Fruit fly (Drosophila melanogaster) whole organism: ENCODE results near the gene CG16978.

Source experiments
- CG8478 ChIP-seq: fragments of >200 bp; optimal IDR thresholded peaks from 2 replicates; lab custom pipeline; 2018; ENCODE audit warnings: inconsistent platforms
- Dll ChIP-seq: fragments of >200 bp; optimal IDR thresholded peaks from 2 replicates; lab custom pipeline; 2017
- EcR ChIP-seq, 2 experiments: fragments of >200 bp; optimal IDR thresholded peaks; 2 replicates each; lab custom pipeline; 2017; ENCODE audit warnings: missing biosample characterization in 2 of 2, missing genetic modification characterization in 2 of 2, missing genetic modification reagents in 2 of 2
- pan ChIP-seq: fragments of >200 bp; optimal IDR thresholded peaks from 2 replicates; lab custom pipeline; 2017
- psq ChIP-seq: fragments of >200 bp; optimal IDR thresholded peaks from 2 replicates; lab custom pipeline; 2017
- usp ChIP-seq: fragments of >200 bp; optimal IDR thresholded peaks from 2 replicates; lab custom pipeline; 2017; ENCODE audit warnings: missing biosample characterization, missing genetic modification characterization, mixed read lengths

CG16978 gene

dm6 chr2L:13119034-13119433 is 24.4 kb downstream of the CG16978 start, which contains the start of the genes CG44198 and CG43050:
Gene CG44198, minus strand, starts transcription at chr2L:13119134.
Gene CG43050, plus strand, starts transcription at chr2L:13119294.
- TF ChIP-seq CG8478 (lab: Kevin White, UChicago) (no peak), psq (no peak), Dll (lab: Kevin White, UChicago) (no peak), EcR (GFP tag; optimal IDR thresholded peaks at IDR 0.05; lab: Kevin White, UChicago) (no peak)

dm6 chr2L:13116738-13117137 is 26.7 kb downstream of the CG16978 start:
- TF ChIP-seq Dll (lab: Kevin White, UChicago) (no peak), psq (no peak), usp (GFP tag; lab: Kevin White, UChicago) (no peak), pan (lab: Kevin White, UChicago) (no peak), CG8478 (lab: Kevin White, UChicago) (no peak), EcR (GFP tag; optimal IDR thresholded peaks at IDR 0.05; lab: Kevin White, UChicago) (no peak)

DNA sequence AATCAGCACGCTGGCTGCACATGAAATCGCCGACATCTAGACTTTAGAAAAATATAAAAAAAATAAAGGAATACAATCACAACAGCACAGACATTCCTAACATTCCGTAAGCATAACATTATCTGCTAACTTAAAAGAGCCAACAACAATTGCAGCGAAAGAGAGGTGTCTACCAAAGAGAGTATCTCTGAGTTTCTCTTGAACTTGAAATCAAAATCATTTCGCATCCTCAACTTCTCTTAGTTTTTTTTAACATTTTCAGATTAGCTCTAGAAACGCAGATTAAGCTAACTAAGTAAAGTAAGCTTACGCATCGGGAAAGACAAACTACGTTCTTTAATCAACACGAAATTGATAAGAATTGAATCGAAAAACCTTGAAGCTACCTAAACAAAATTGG is 29.8 kb downstream of the CG16978 start:
- TF ChIP-seq usp (GFP tag; lab: Kevin White, UChicago) (no peak), Dll (lab: Kevin White, UChicago) (no peak), EcR (GFP tag; optimal IDR thresholded peaks at IDR 0.05; lab: Kevin White, UChicago) (no peak), psq (no peak), CG8478 (lab: Kevin White, UChicago) (no peak), pan (lab: Kevin White, UChicago) (no peak)

DNA sequence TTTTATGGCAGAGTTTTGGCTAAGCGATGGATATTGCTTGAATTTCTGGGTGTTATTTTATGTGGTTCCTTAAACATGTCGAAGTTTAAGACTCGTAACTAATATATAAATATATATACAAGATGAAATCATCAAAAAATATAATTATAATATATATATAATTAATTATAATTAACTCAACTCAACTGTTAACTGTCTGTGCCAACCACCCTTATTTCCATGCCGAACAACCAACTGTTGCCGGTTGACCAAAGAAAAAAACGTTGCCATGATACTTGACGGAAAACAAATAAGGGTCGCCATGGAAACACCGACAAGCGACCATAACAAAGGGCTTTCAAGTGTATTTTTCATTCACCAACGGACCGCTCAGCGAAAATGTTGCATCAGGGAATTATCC is 36.9 kb downstream of the CG16978 start, which contains the start of gene Ttc30:
Ttc30 (plus strand) TSS at position 301 of the 400 bp plus-strand sequence.
- TF ChIP-seq psq (no peak), pan (lab: Kevin White, UChicago) (no peak), Dll (lab: Kevin White, UChicago) (no peak), CG8478 (lab: Kevin White, UChicago) (no peak), usp (GFP tag; lab: Kevin White, UChicago) (no peak), EcR (GFP tag; optimal IDR thresholded peaks at IDR 0.05; lab: Kevin White, UChicago) (no peak)

DNA sequence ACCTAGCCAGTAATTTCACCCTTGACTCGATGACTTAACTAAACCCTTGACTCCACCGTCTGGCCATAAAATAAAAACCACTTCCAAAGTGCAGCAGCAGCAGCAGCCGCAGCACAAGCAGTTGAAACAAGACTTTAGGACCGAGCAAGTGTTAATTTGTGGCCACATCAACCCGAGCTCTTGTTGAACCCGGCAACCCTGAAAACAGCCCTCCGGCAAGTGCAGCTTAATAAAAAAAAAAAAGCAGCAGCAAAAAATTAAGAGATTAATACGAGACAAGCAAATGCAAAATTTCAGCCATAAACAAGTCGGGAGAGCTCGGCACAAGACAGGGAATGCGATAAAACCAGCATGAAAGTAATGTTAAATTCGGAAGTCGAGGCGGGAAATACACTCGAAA is 38.6 kb downstream of the CG16978 start:
- no peak for TF ChIP-seq usp (GFP tag; lab: Kevin White, UChicago)
- no peak for TF ChIP-seq pan (lab: Kevin White, UChicago)
- TF ChIP-seq CG8478 (lab: Kevin White, UChicago) = no peak
- no peak for TF ChIP-seq EcR (GFP tag; optimal IDR thresholded peaks at IDR 0.05; lab: Kevin White, UChicago)
- no peak for TF ChIP-seq Dll (lab: Kevin White, UChicago)
- TF ChIP-seq psq = no peak

DNA sequence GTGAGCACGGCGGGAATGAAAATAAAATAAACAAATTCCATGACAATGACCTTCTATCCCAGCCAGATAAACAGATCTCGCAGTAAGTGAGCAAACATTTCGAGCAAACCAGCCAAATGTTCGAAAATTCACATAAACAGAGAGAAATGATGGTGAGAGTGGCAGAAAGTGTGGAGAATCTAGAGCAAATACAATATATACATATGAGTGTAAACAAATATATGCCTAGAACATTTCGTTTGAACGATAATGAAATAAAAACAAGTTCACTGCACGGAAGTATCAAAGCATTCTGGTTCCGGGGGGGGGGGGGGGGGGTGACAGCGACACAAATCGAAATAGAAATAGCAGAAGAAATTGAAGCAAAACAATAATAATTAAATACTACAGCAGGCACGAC is 41.9 kb downstream of the CG16978 start:
- TF ChIP-seq Dll (lab: Kevin White, UChicago) = no peak
- TF ChIP-seq CG8478 (lab: Kevin White, UChicago) = no peak
- TF ChIP-seq psq = no peak
- TF ChIP-seq EcR (GFP tag; optimal IDR thresholded peaks at IDR 0.05; lab: Kevin White, UChicago) = no peak
- no peak for TF ChIP-seq pan (lab: Kevin White, UChicago)
- TF ChIP-seq usp (GFP tag; lab: Kevin White, UChicago) = no peak

DNA sequence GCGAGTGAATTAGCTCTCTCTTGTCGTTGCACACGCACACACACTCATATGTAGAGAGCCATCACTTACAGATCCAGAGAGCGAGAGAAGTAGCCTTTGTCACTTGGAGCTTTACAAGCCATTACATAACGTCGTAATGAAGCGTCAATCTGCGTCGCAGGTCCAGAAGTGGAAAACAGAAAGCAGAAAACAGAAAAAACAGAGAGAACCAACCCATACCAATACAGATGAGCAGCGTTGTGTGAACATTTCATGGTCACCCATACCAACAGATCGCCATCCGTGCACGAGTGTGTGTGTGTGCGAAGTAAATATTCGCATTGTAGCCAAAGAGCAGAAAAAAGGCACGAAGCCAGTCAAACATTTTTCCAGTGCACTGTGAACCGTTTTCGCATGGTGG is 45.1 kb downstream of the CG16978 start:
- no peak for TF ChIP-seq pan (lab: Kevin White, UChicago)

- no peak for TF ChIP-seq psq
Observed at dm6 chr2L:13097200-13097599, 46.2 kb downstream of the CG16978 start.

DNA sequence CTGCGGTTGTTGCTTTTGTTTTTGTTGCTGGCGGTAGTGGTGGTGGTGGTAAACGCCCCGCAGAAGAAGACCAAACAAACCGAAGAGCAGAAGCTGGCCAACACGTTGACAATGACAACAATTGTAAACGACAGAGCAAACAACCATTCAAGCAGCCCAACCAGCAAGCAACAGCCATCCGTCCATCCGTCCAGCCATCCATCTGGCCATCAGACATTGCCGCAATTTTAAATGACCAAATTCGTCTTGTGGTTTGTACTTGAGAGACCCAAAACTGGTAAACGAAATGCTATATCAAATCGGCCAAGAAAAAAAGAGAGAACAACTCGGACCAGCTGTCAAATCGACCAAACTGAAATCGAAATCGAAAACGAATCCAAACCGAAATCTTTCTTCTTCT is 47.6 kb downstream of the CG16978 start:
- no peak for TF ChIP-seq Dll (lab: Kevin White, UChicago)
- TF ChIP-seq psq = no peak
- TF ChIP-seq EcR (GFP tag; optimal IDR thresholded peaks at IDR 0.05; lab: Kevin White, UChicago) = no peak
- no peak for TF ChIP-seq CG8478 (lab: Kevin White, UChicago)
